ENCODE assay signal across 1 fruit fly cellular context in the genomic region with DNA sequence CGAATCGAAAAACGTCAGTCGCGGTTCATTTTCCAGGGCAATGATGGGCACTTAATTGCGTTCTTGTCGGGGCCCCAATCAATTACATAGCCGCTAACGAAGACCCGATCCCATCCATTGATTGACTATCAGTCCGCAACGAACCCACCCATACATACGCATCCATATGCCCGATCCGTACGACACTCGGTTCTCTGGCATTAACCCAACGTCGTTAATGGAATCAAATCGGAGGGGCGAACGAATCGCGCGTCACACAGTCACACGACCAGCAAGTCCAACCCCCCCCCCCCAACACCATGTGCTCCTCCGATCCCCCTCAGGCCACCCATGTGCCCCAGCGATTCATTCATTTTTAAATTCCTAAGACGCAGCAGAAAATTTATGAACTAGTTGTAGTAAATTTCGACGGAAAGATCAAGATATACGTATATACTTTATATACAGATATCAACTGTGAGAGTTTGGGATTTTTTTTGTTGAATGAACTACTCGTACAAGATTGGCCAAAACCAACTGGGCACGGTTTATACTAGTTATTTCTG.
TF ChIP-seq lines count a peak whose summit lies in the region.

No protein-coding gene starts in this region.

TF ChIP-seq in whole organism, embryonic, 481 proteins besides CTCF, POLR2A, EP300 and RAD21 (continued from another document and continues in another):
- TF ChIP-seq CG17385 (GFP tag; optimal IDR thresholded peaks at IDR 0.05; lab: Kevin White, UChicago) (no peak), Adf1 (GFP tag; IDR thresholded peaks at IDR 0.05; lab: Robert Waterston, UW) (peak; percentile 54), CG10959 (GFP tag; IDR thresholded peaks at IDR 0.05; lab: Robert Waterston, UW) (no peak), CG5180 (GFP tag; optimal IDR thresholded peaks at IDR 0.05; lab: Kevin White, UChicago) (peak; percentile 14), Hsf (GFP tag; optimal IDR thresholded peaks at IDR 0.05; lab: Kevin White, UChicago) (no peak), ash1 (GFP tag; optimal IDR thresholded peaks at IDR 0.05; lab: Kevin White, UChicago) (no peak), CG2199 (GFP tag; IDR thresholded peaks at IDR 0.05; lab: Robert Waterston, UW) (no peak), Ets65A (GFP tag; lab: Kevin White, UChicago) (no peak), CHES-1-like (GFP tag; optimal IDR thresholded peaks at IDR 0.05; lab: Kevin White, UChicago) (no peak), Lim3 (GFP tag; IDR thresholded peaks at IDR 0.05; lab: Robert Waterston, UW) (no peak), crp (GFP tag; optimal IDR thresholded peaks at IDR 0.05; lab: Kevin White, UChicago) (no peak), abd-A (tag; optimal IDR thresholded peaks at IDR 0.05; lab: Kevin White, UChicago) (peak; percentile 93), Stat92E (GFP tag; optimal IDR thresholded peaks at IDR 0.05; lab: Kevin White, UChicago) (peak in 1 of 3 experiments; percentile 10), CG11085 (GFP tag; IDR thresholded peaks at IDR 0.05; lab: Robert Waterston, UW) (no peak), nerfin-2 (GFP tag; IDR thresholded peaks at IDR 0.05; lab: Robert Waterston, UW; ENCODE audit: partially characterized antibody) (no peak), Nf-YC (tag; optimal IDR thresholded peaks at IDR 0.05; lab: Kevin White, UChicago) (peak; percentile 34), zen (tag; optimal IDR thresholded peaks at IDR 0.05; lab: Kevin White, UChicago) (no peak), CG32767 (GFP tag; IDR thresholded peaks at IDR 0.05; lab: Robert Waterston, UW) (no peak), Hmr (GFP tag; optimal IDR thresholded peaks at IDR 0.05; lab: Kevin White, UChicago) (peak; percentile 34), CG18599 (GFP tag; optimal IDR thresholded peaks at IDR 0.05; lab: Kevin White, UChicago) (peak; percentile 26), CG12155 (GFP tag; optimal IDR thresholded peaks at IDR 0.05; lab: Kevin White, UChicago) (no peak), Blimp-1 (GFP tag; optimal IDR thresholded peaks at IDR 0.05; lab: Kevin White, UChicago) (no peak), fd64A (GFP tag; optimal IDR thresholded peaks at IDR 0.05; lab: Kevin White, UChicago) (no peak), Xrp1 (GFP tag; IDR thresholded peaks at IDR 0.05; lab: Robert Waterston, UW) (no peak), lab (GFP tag; optimal IDR thresholded peaks at IDR 0.05; lab: Kevin White, UChicago) (peak; percentile 81), HLH54F (GFP tag; optimal IDR thresholded peaks at IDR 0.05; lab: Kevin White, UChicago) (no peak), CG17328 (GFP tag; IDR thresholded peaks at IDR 0.05; lab: Robert Waterston, UW) (no peak), eve (GFP tag; optimal IDR thresholded peaks at IDR 0.05; lab: Kevin White, UChicago) (no peak), stwl (tag; optimal IDR thresholded peaks at IDR 0.05; lab: Kevin White, UChicago) (no peak), CG4360 (GFP tag; IDR thresholded peaks at IDR 0.05; lab: Robert Waterston, UW) (no peak), oc (tag; optimal IDR thresholded peaks at IDR 0.05; lab: Kevin White, UChicago) (peak; percentile 2), insv (GFP tag; optimal IDR thresholded peaks at IDR 0.05; lab: Kevin White, UChicago) (no peak), CkIIα-i1 (GFP tag; IDR thresholded peaks at IDR 0.05; lab: Robert Waterston, UW) (no peak), CG2129 (GFP tag; IDR thresholded peaks at IDR 0.05; lab: Robert Waterston, UW; ENCODE audit: partially characterized antibody) (no peak), CG8359 (GFP tag; optimal IDR thresholded peaks at IDR 0.05; lab: Kevin White, UChicago; ENCODE audit: borderline replicate concordance) (no peak), bbx (GFP tag; IDR thresholded peaks at IDR 0.05; lab: Robert Waterston, UW; ENCODE audit: partially characterized antibody) (no peak), grn (GFP tag; optimal IDR thresholded peaks at IDR 0.05; lab: Kevin White, UChicago) (peak; percentile 84), bcd (GFP tag; optimal IDR thresholded peaks at IDR 0.05; lab: Kevin White, UChicago) (no peak), Fer3 (tag; optimal IDR thresholded peaks at IDR 0.05; lab: Kevin White, UChicago) (peak; percentile 12), NfI (GFP tag; optimal IDR thresholded peaks at IDR 0.05; lab: Kevin White, UChicago) (peak; percentile 34), CG17568 (GFP tag; optimal IDR thresholded peaks at IDR 0.05; lab: Kevin White, UChicago) (no peak), ci (GFP tag; IDR thresholded peaks at IDR 0.05; lab: Robert Waterston, UW) (0 out of 3 replicates have a peak, but pooled peaks have one; percentile 43), CG11696 (GFP tag; IDR thresholded peaks at IDR 0.05; lab: Robert Waterston, UW) (no peak), Sox102F (GFP tag; optimal IDR thresholded peaks at IDR 0.05; lab: Kevin White, UChicago) (no peak), CG9797 (GFP tag; optimal IDR thresholded peaks at IDR 0.05; lab: Kevin White, UChicago) (no peak), sna (GFP tag; IDR thresholded peaks at IDR 0.05; lab: Robert Waterston, UW; ENCODE audit: partially characterized antibody) (no peak), Poxn (GFP tag; IDR thresholded peaks at IDR 0.05; lab: Robert Waterston, UW) (no peak), vvl (GFP tag; IDR thresholded peaks at IDR 0.05; lab: Robert Waterston, UW) (peak; percentile 42; the same call in 1 of the 2 replicates), gt (GFP tag; IDR thresholded peaks at IDR 0.05; lab: Robert Waterston, UW) (no peak), nmo (GFP tag; optimal IDR thresholded peaks at IDR 0.05; lab: Kevin White, UChicago) (peak; percentile 10), CG34422 (GFP tag; IDR thresholded peaks at IDR 0.05; lab: Robert Waterston, UW) (no peak), CG4707 (GFP tag; optimal IDR thresholded peaks at IDR 0.05; lab: Kevin White, UChicago) (no peak), cato (GFP tag; optimal IDR thresholded peaks at IDR 0.05; lab: Kevin White, UChicago; ENCODE audit: borderline replicate concordance) (no peak), CG42726 (GFP tag; IDR thresholded peaks at IDR 0.05; lab: Robert Waterston, UW; ENCODE audit: partially characterized antibody) (no peak), CG17612 (GFP tag; IDR thresholded peaks at IDR 0.05; lab: Robert Waterston, UW) (no peak), MBD-R2 (GFP tag; IDR thresholded peaks at IDR 0.05; lab: Robert Waterston, UW) (no peak), CG3847 (GFP tag; IDR thresholded peaks at IDR 0.05; lab: Robert Waterston, UW) (no peak), CG15011 (GFP tag; optimal IDR thresholded peaks at IDR 0.05; lab: Kevin White, UChicago) (no peak), CG16779 (GFP tag; IDR thresholded peaks at IDR 0.05; lab: Robert Waterston, UW) (no peak), bigmax (GFP tag; optimal IDR thresholded peaks at IDR 0.05; lab: Kevin White, UChicago) (no peak), slou (GFP tag; optimal IDR thresholded peaks at IDR 0.05; lab: Kevin White, UChicago) (no peak), CG2120 (GFP tag; optimal IDR thresholded peaks at IDR 0.05; lab: Kevin White, UChicago) (no peak), Oaz (GFP tag; IDR thresholded peaks at IDR 0.05; lab: Robert Waterston, UW) (no peak), CG13894 (tag; optimal IDR thresholded peaks at IDR 0.05; lab: Kevin White, UChicago) (peak; percentile 95), HmgZ (tag; optimal IDR thresholded peaks at IDR 0.05; lab: Kevin White, UChicago) (peak; percentile 64), CG43689 (GFP tag; IDR thresholded peaks at IDR 0.05; lab: Robert Waterston, UW) (no peak), chinmo (GFP tag; IDR thresholded peaks at IDR 0.05; lab: Robert Waterston, UW; ENCODE audit: partially characterized antibody) (peak; percentile 96), CG7372 (GFP tag; IDR thresholded peaks at IDR 0.05; lab: Robert Waterston, UW) (no peak), Gug (GFP tag; IDR thresholded peaks at IDR 0.05; lab: Robert Waterston, UW) (peak; percentile 4; the same call in 2 of the 4 replicates), row (GFP tag; IDR thresholded peaks at IDR 0.05; lab: Robert Waterston, UW) (peak; percentile 10; the same call in 1 of the 3 replicates), Hey (tag; optimal IDR thresholded peaks at IDR 0.05; lab: Kevin White, UChicago) (peak; percentile 17), CG6813 (GFP tag; optimal IDR thresholded peaks at IDR 0.05; lab: Kevin White, UChicago) (peak; percentile 9), shn (GFP tag; optimal IDR thresholded peaks at IDR 0.05; lab: Kevin White, UChicago) (no peak), crc (GFP tag; optimal IDR thresholded peaks at IDR 0.05; lab: Kevin White, UChicago) (no peak), CG18476 (GFP tag; optimal IDR thresholded peaks at IDR 0.05; lab: Kevin White, UChicago) (no peak), onecut (GFP tag; IDR thresholded peaks at IDR 0.05; lab: Robert Waterston, UW) (no peak), gcm2 (GFP tag; optimal IDR thresholded peaks at IDR 0.05; lab: Kevin White, UChicago) (no peak), disco-r (GFP tag; optimal IDR thresholded peaks at IDR 0.05; lab: Kevin White, UChicago) (no peak), Dek (tag; optimal IDR thresholded peaks at IDR 0.05; lab: Kevin White, UChicago) (no peak), da (GFP tag; optimal IDR thresholded peaks at IDR 0.05; lab: Kevin White, UChicago) (no peak), Atf-2 (GFP tag; optimal IDR thresholded peaks at IDR 0.05; lab: Kevin White, UChicago) (no peak), br (optimal IDR thresholded peaks at IDR 0.05; lab: Kevin White, UChicago) (no peak), CG5245 (GFP tag; optimal IDR thresholded peaks at IDR 0.05; lab: Kevin White, UChicago) (no peak), CG8478 (optimal IDR thresholded peaks at IDR 0.05; lab: Kevin White, UChicago) (no peak), amos (GFP tag; IDR thresholded peaks at IDR 0.05; lab: Robert Waterston, UW; ENCODE audit: partially characterized antibody) (peak; percentile 34; the same call in 1 of the 2 replicates), CG14667 (GFP tag; IDR thresholded peaks at IDR 0.05; lab: Robert Waterston, UW) (no peak), CG3281 (GFP tag; optimal IDR thresholded peaks at IDR 0.05; lab: Kevin White, UChicago) (no peak), CG11398 (GFP tag; optimal IDR thresholded peaks at IDR 0.05; lab: Kevin White, UChicago) (no peak), Eip74EF (GFP tag; optimal IDR thresholded peaks at IDR 0.05; lab: Kevin White, UChicago) (no peak), tll (GFP tag; optimal IDR thresholded peaks at IDR 0.05; lab: Kevin White, UChicago) (no peak), gfzf (GFP tag; optimal IDR thresholded peaks at IDR 0.05; lab: Kevin White, UChicago) (no peak), CG4328 (GFP tag; optimal IDR thresholded peaks at IDR 0.05; lab: Kevin White, UChicago) (peak; percentile 45), CG3407 (GFP tag; optimal IDR thresholded peaks at IDR 0.05; lab: Kevin White, UChicago) (no peak), seq (GFP tag; IDR thresholded peaks at IDR 0.05; lab: Robert Waterston, UW) (no peak), crol (GFP tag; IDR thresholded peaks at IDR 0.05; lab: Robert Waterston, UW) (peak; percentile 99), her (GFP tag; optimal IDR thresholded peaks at IDR 0.05; lab: Kevin White, UChicago) (no peak), gro (GFP tag; optimal IDR thresholded peaks at IDR 0.05; lab: Kevin White, UChicago) (no peak), CG9932 (GFP tag; IDR thresholded peaks at IDR 0.05; lab: Robert Waterston, UW) (peak; percentile 49; the same call in 1 of the 2 replicates), CG3838 (GFP tag; optimal IDR thresholded peaks at IDR 0.05; lab: Kevin White, UChicago) (no peak), E2f2 (GFP tag; IDR thresholded peaks at IDR 0.05; lab: Robert Waterston, UW) (0 out of 2 replicates have a peak, but pooled peaks have one; percentile 15), HLH3B (GFP tag; IDR thresholded peaks at IDR 0.05; lab: Robert Waterston, UW) (no peak), CG32772 (GFP tag; IDR thresholded peaks at IDR 0.05; lab: Robert Waterston, UW) (no peak), Hr3 (GFP tag; optimal IDR thresholded peaks at IDR 0.05; lab: Kevin White, UChicago) (no peak), CG16815 (GFP tag; optimal IDR thresholded peaks at IDR 0.05; lab: Kevin White, UChicago) (no peak), sob (GFP tag; IDR thresholded peaks at IDR 0.05; lab: Robert Waterston, UW) (no peak), mirr (GFP tag; optimal IDR thresholded peaks at IDR 0.05; lab: Kevin White, UChicago) (peak; percentile 89), sens (GFP tag; lab: Kevin White, UChicago) (no peak), Hmx (GFP tag; optimal IDR thresholded peaks at IDR 0.05; lab: Kevin White, UChicago) (no peak), gsb-n (tag; optimal IDR thresholded peaks at IDR 0.05; lab: Kevin White, UChicago) (peak; percentile 52), lmd (GFP tag; IDR thresholded peaks at IDR 0.05; lab: Robert Waterston, UW) (no peak), CG10462 (GFP tag; optimal IDR thresholded peaks at IDR 0.05; lab: Kevin White, UChicago) (no peak), CG2116 (GFP tag; optimal IDR thresholded peaks at IDR 0.05; lab: Kevin White, UChicago) (no peak), CG6683 (GFP tag; optimal IDR thresholded peaks at IDR 0.05; lab: Kevin White, UChicago) (no peak), Hand (GFP tag; optimal IDR thresholded peaks at IDR 0.05; lab: Kevin White, UChicago) (no peak), Ptx1 (GFP tag; IDR thresholded peaks at IDR 0.05; lab: Robert Waterston, UW) (peak; percentile 19; the same call in 1 of the 2 replicates), fd102C (GFP tag; optimal IDR thresholded peaks at IDR 0.05; lab: Kevin White, UChicago) (no peak), CG2678 (tag; optimal IDR thresholded peaks at IDR 0.05; lab: Kevin White, UChicago) (peak; percentile 31), CG7928 (GFP tag; optimal IDR thresholded peaks at IDR 0.05; lab: Kevin White, UChicago) (no peak), tap (tag; optimal IDR thresholded peaks at IDR 0.05; lab: Kevin White, UChicago) (no peak), wdn (GFP tag; IDR thresholded peaks at IDR 0.05; lab: Robert Waterston, UW) (no peak), CG1529 (GFP tag; optimal IDR thresholded peaks at IDR 0.05; lab: Kevin White, UChicago) (no peak), dm (GFP tag; optimal IDR thresholded peaks at IDR 0.05; lab: Kevin White, UChicago) (no peak), Spps (tag; optimal IDR thresholded peaks at IDR 0.05; lab: Kevin White, UChicago) (no peak), CG14014 (GFP tag; IDR thresholded peaks at IDR 0.05; lab: Robert Waterston, UW) (no peak), Scr (GFP tag; IDR thresholded peaks at IDR 0.05; lab: Robert Waterston, UW; ENCODE audit: partially characterized antibody) (no peak), Nf-YA (GFP tag; IDR thresholded peaks at IDR 0.05; lab: Robert Waterston, UW) (no peak), Awh (GFP tag; IDR thresholded peaks at IDR 0.05; lab: Robert Waterston, UW) (peak; percentile 65; the same call in 1 of the 2 replicates), kni (GFP tag; optimal IDR thresholded peaks at IDR 0.05; lab: Kevin White, UChicago) (peak; percentile 13), CG6272 (GFP tag; IDR thresholded peaks at IDR 0.05; lab: Robert Waterston, UW) (no peak), az2 (GFP tag; optimal IDR thresholded peaks at IDR 0.05; lab: Kevin White, UChicago) (no peak)
